Worm (Caenorhabditis elegans) whole organism, mixed stage, embryonic: Measurements from ENCODE around the gene M03C11.3.

Experiments
- M03D4.4 ChIP-seq: sonication (generic microtip); optimal IDR thresholded peaks from 2 replicates; lab custom pipeline; 2017; ENCODE audit warnings: mild to moderate bottlenecking, missing genetic modification characterization, missing compliant biosample characterization
- bed-3 ChIP-seq: fragments of 200-800 bp; sonication (Bioruptor generic); optimal IDR thresholded peaks from 3 replicates; lab custom pipeline; 2018; ENCODE audit warnings: mild to moderate bottlenecking, missing genetic modification characterization, moderate library complexity, missing compliant biosample characterization
- ceh-83 ChIP-seq: fragments of 200-800 bp; sonication (Bioruptor generic); optimal IDR thresholded peaks from 2 replicates; lab custom pipeline; 2018; ENCODE audit warnings: mild to moderate bottlenecking, missing genetic modification characterization, missing compliant biosample characterization
- elt-1 ChIP-seq: sonication (generic microtip); optimal IDR thresholded peaks from 2 replicates; lab custom pipeline; 2017; ENCODE audit warnings: missing genetic modification characterization, mild to moderate bottlenecking, missing compliant biosample characterization, antibody characterized with exemption, moderate library complexity, borderline replicate concordance; ENCODE audit not compliant: insufficient read depth
- lin-32 ChIP-seq: fragments of 200-800 bp; sonication (Bioruptor generic); optimal IDR thresholded peaks from 2 replicates; lab custom pipeline; 2018; ENCODE audit warnings: mild to moderate bottlenecking, missing genetic modification characterization, missing compliant biosample characterization
- mab-5 ChIP-seq: fragments of 150-350 bp; optimal IDR thresholded peaks from 2 replicates; lab custom pipeline; 2014; ENCODE audit warnings: missing biosample characterization, missing genetic modification characterization
- nhr-237 ChIP-seq: fragments of 150-350 bp; optimal IDR thresholded peaks from 2 replicates; lab custom pipeline; 2014; ENCODE audit warnings: missing biosample characterization, missing genetic modification characterization
- nhr-28 ChIP-seq: fragments of 150-350 bp; optimal IDR thresholded peaks from 2 replicates; lab custom pipeline; 2014; ENCODE audit warnings: missing biosample characterization, missing genetic modification characterization
- snpc-4 ChIP-seq: fragments of 150-350 bp; optimal IDR thresholded peaks from 2 replicates; lab custom pipeline; 2014; ENCODE audit warnings: missing biosample characterization, missing genetic modification characterization
- tbx-8 ChIP-seq: fragments of 200-800 bp; sonication (Bioruptor generic); optimal IDR thresholded peaks from 2 replicates; lab custom pipeline; 2018; ENCODE audit warnings: mild to moderate bottlenecking, missing genetic modification characterization, moderate library complexity, missing compliant biosample characterization
- unc-39 ChIP-seq: fragments of 150-350 bp; optimal IDR thresholded peaks from 2 replicates; lab custom pipeline; 2014; ENCODE audit warnings: missing biosample characterization, missing genetic modification characterization

DNA sequence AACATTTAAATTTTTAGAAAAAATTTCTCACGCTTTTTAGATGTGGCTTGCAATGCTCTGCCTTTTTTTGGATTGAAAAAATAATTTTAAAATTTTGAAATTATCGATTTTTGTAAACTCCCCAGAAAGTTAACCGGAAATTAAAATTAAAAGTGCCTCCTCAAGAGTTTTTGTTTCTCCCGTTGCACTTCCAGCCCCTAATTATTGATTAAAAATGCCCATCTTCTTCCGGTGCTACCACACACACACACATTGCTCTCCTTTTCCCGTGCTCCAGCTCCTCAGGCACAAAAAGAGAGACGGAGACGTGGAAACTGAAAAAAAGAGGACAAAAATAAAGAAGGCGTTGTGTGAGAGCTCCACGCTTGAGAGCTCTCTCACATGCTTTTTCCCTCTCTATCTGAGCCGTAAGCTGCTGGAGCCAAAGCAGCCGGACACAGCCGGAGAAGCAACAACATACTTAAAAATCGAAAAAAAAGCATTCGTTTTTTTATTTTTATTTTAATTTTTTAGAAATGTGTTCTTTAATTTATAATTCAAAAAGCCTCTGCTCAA is 37.4 kb upstream of the M03C11.3 start:
- no peak for TF ChIP-seq elt-1 (tag; lab: Kevin White, UChicago)
- no peak for TF ChIP-seq snpc-4
- TF ChIP-seq nhr-237 (tag; lab: Kevin White, UChicago): no peak
- no peak for TF ChIP-seq mab-5 (tag; lab: Kevin White, UChicago)
- TF ChIP-seq ceh-83 (GFP tag; lab: Kevin White, UChicago): no peak
- no peak for TF ChIP-seq bed-3 (GFP tag; lab: Kevin White, UChicago)
- TF ChIP-seq lin-32 (GFP tag; lab: Kevin White, UChicago): no peak
- TF ChIP-seq nhr-28 (tag; lab: Kevin White, UChicago): no peak
- no peak for TF ChIP-seq unc-39 (tag; lab: Kevin White, UChicago)
- no peak for TF ChIP-seq tbx-8 (GFP tag; lab: Kevin White, UChicago)
- no peak for TF ChIP-seq M03D4.4 (tag; lab: Kevin White, UChicago)
